Fruit fly (Drosophila melanogaster): ENCODE data around the gene CG33783.

The CG33783 gene

dm6 chr3R:10093252-10094030 lies 26.9 kb downstream of the CG33783 start (continued):
- no peak for TF ChIP-seq danr (GFP tag; IDR thresholded peaks at IDR 0.05)
- TF ChIP-seq ATbp (GFP tag; optimal IDR thresholded peaks at IDR 0.05): no peak
- TF ChIP-seq Hr3 (GFP tag; optimal IDR thresholded peaks at IDR 0.05): no peak
- TF ChIP-seq CG8478 (optimal IDR thresholded peaks at IDR 0.05): peak; percentile 7
- no peak for TF ChIP-seq prd (optimal IDR thresholded peaks at IDR 0.05)
- TF ChIP-seq prd (GFP tag; IDR thresholded peaks at IDR 0.05): no peak
- no peak for TF ChIP-seq lov (optimal IDR thresholded peaks at IDR 0.05)
- 0 out of 3 replicates have a peak, but pooled peaks have one; percentile 21 for TF ChIP-seq lov (GFP tag; IDR thresholded peaks at IDR 0.05)
- no peak for TF ChIP-seq CG1792 (GFP tag; optimal IDR thresholded peaks at IDR 0.05)
- no peak for TF ChIP-seq CG4360 (GFP tag; IDR thresholded peaks at IDR 0.05)
- TF ChIP-seq sim (GFP tag; IDR thresholded peaks at IDR 0.05): no peak
- no peak for TF ChIP-seq Fer2 (tag; optimal IDR thresholded peaks at IDR 0.05)
- TF ChIP-seq Dip3 (GFP tag; optimal IDR thresholded peaks at IDR 0.05): no peak
- TF ChIP-seq HHEX (GFP tag; optimal IDR thresholded peaks at IDR 0.05): no peak
- no peak for TF ChIP-seq CG8765 (GFP tag; IDR thresholded peaks at IDR 0.05)
- no peak for TF ChIP-seq Side (GFP tag; optimal IDR thresholded peaks at IDR 0.05)
- TF ChIP-seq HmgZ (tag; optimal IDR thresholded peaks at IDR 0.05): peak; percentile 45
- no peak for TF ChIP-seq CG1647 (GFP tag; optimal IDR thresholded peaks at IDR 0.05)
- no peak for TF ChIP-seq CG9437 (GFP tag; optimal IDR thresholded peaks at IDR 0.05)
- TF ChIP-seq mirr (GFP tag; optimal IDR thresholded peaks at IDR 0.05): peak; percentile 59
- no peak for TF ChIP-seq Hr51 (GFP tag; optimal IDR thresholded peaks at IDR 0.05)
- no peak for TF ChIP-seq CG7928 (GFP tag; optimal IDR thresholded peaks at IDR 0.05)
- TF ChIP-seq oc (tag; optimal IDR thresholded peaks at IDR 0.05): peak; percentile 14
- no peak for TF ChIP-seq CG1233 (GFP tag; optimal IDR thresholded peaks at IDR 0.05)
- no peak for TF ChIP-seq GATAe (GFP tag; conservative IDR thresholded peaks at IDR 0.05)
- TF ChIP-seq CG18764 (GFP tag; optimal IDR thresholded peaks at IDR 0.05): no peak
- TF ChIP-seq chn (GFP tag; optimal IDR thresholded peaks at IDR 0.05): no peak
- no peak for TF ChIP-seq CG7271 (tag; optimal IDR thresholded peaks at IDR 0.05)
- TF ChIP-seq stwl (tag; optimal IDR thresholded peaks at IDR 0.05): no peak
- TF ChIP-seq gt (GFP tag; IDR thresholded peaks at IDR 0.05): no peak
- TF ChIP-seq Antp (GFP tag; optimal IDR thresholded peaks at IDR 0.05): no peak
- TF ChIP-seq ara (GFP tag; IDR thresholded peaks at IDR 0.05): 0 out of 2 replicates have a peak, but pooled peaks have one; percentile 12
- no peak for TF ChIP-seq CG16779 (GFP tag; IDR thresholded peaks at IDR 0.05)
- no peak for TF ChIP-seq Taf1 (GFP tag; IDR thresholded peaks at IDR 0.05)
- peak; percentile 20 for TF ChIP-seq her (GFP tag; optimal IDR thresholded peaks at IDR 0.05)
- no peak for TF ChIP-seq CG3065 (GFP tag; optimal IDR thresholded peaks at IDR 0.05)
- no peak; the same call in 2 of the 3 replicates for TF ChIP-seq zen2 (GFP tag; IDR thresholded peaks at IDR 0.05; ENCODE audit: partially characterized antibody)
- TF ChIP-seq Aef1 (GFP tag; IDR thresholded peaks at IDR 0.05): no peak
- no peak for TF ChIP-seq stc (GFP tag; IDR thresholded peaks at IDR 0.05)
- TF ChIP-seq dimm (GFP tag; IDR thresholded peaks at IDR 0.05): no peak
- no peak for TF ChIP-seq CG8089 (GFP tag; optimal IDR thresholded peaks at IDR 0.05)
- no peak for TF ChIP-seq CG4820 (GFP tag; optimal IDR thresholded peaks at IDR 0.05)
- no peak for TF ChIP-seq Bdp1 (GFP tag; optimal IDR thresholded peaks at IDR 0.05)
- no peak for TF ChIP-seq CG12104 (GFP tag; optimal IDR thresholded peaks at IDR 0.05)
- no peak for TF ChIP-seq psq (GFP tag; optimal IDR thresholded peaks at IDR 0.05)
- TF ChIP-seq CG17328 (GFP tag; IDR thresholded peaks at IDR 0.05): 0 out of 2 replicates have a peak, but pooled peaks have one; percentile 26
- TF ChIP-seq CG33557 (GFP tag; optimal IDR thresholded peaks at IDR 0.05): no peak
- TF ChIP-seq Neu2 (GFP tag; optimal IDR thresholded peaks at IDR 0.05; ENCODE audit: borderline replicate concordance): no peak
- TF ChIP-seq HLHmδ (GFP tag; optimal IDR thresholded peaks at IDR 0.05): no peak
- no peak for TF ChIP-seq tio (GFP tag; optimal IDR thresholded peaks at IDR 0.05)
- no peak for TF ChIP-seq dysf (GFP tag; IDR thresholded peaks at IDR 0.05)
- TF ChIP-seq esg (GFP tag; conservative IDR thresholded peaks at IDR 0.05): no peak
